Fruit fly (Drosophila melanogaster): Measurements from ENCODE around the gene stwl.

DNA sequence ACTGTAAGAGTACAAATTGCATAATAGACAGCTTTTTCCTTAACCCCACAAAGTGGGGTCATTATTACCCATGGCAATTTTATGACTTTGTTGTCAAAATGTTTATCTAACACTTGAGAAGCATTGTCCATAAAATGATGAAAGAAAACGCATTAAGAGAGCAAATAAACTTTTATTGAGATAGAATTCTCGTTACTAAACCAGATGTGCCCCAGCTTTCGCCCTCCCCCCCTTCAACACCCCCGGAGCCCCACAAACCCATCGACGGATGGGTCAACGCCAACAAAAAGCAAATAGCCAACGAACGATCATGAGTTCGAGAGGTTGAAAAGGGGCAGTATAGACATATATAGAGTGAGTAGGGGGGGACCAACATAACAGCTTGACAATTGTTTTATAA, 47.1 kb downstream of the stwl start:
- TF ChIP-seq ttk (optimal IDR thresholded peaks at IDR 0.05) (no peak), h (optimal IDR thresholded peaks at IDR 0.05) (no peak), insv (optimal IDR thresholded peaks at IDR 0.05) (no peak), psq (optimal IDR thresholded peaks at IDR 0.05) (no peak), Myc (optimal IDR thresholded peaks at IDR 0.05) (no peak), Sin3A (optimal IDR thresholded peaks at IDR 0.05) (no peak)
